Worm (Caenorhabditis elegans): ENCODE measurements around the gene best-5.

best-5 gene

ce11 chrIII:9664484-9665221 lies 25.4 kb downstream of the best-5 start:
- TF ChIP-seq nfya-1 (tag; optimal IDR thresholded peaks at IDR 0.05; ENCODE audit: insufficient read depth) = peak; percentile 43
- no peak for TF ChIP-seq jun-1 (tag; optimal IDR thresholded peaks at IDR 0.05)
- TF ChIP-seq fkh-10 (GFP tag; optimal IDR thresholded peaks at IDR 0.05) = peak; percentile 88
- no peak for TF ChIP-seq fkh-2 (tag; optimal IDR thresholded peaks at IDR 0.05)
- no peak for TF ChIP-seq R02D3.7 (tag; optimal IDR thresholded peaks at IDR 0.05)
- TF ChIP-seq lin-39 (tag; optimal IDR thresholded peaks at IDR 0.05) = peak; percentile 49

DNA sequence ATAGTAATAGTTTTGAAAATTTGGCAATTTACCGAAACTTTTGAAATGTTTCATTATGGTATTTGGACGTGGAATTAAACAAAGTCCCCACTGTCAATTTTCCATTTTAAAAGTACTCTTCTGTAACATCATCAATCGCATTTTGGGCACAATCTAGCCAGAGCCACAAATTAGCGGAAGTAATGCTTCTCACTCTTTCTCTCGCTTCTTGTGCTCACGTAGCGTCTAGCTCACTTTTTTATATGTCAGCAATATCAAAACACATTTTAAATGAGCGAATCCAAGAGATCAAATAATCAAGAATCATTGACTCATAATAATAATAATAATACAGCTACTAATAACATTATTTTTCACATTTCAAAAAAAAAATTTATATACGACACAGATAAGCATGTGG lies 26.1 kb downstream of the best-5 start:
- TF ChIP-seq hmg-11 (tag; optimal IDR thresholded peaks at IDR 0.05) (no peak), nhr-76 (tag; optimal IDR thresholded peaks at IDR 0.05) (no peak), lin-39 (tag; optimal IDR thresholded peaks at IDR 0.05) (no peak), egl-5 (tag; optimal IDR thresholded peaks at IDR 0.05) (no peak), jun-1 (tag; optimal IDR thresholded peaks at IDR 0.05) (no peak)

DNA sequence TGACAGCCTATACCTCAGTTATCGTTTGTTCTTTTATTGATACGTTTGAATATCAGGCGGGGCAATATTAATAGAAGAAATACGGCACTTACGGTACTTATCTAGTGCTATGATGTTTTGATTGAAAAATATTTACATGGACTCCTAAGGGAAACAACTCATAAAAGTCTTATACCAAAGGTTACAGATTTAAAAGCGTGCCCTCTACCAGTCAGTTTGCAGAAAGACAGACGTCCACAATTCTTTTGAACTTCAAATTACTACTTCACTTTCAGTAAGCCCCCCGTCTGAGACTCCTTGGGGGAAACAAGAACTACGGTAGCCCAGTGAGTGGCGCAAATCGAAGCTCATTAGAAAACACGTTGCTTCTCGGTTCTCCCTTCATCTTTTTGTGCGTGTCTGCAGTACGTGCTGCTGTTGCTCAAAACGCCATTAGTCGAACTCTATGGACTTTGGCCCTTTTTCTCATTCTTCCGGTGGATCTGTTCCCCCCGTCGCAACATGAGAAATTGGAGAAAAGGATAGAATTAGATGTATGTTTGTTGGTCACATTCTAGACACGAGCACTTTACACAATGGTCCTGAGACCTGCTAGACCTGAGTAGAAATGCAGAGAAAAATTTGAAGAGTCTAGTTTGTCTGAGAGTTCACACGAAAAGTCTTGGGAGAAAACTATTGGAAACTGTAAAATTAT lies 27.6 kb downstream of the best-5 start:
- TF ChIP-seq ceh-82 (tag; optimal IDR thresholded peaks at IDR 0.05) (no peak), elt-1 (tag; optimal IDR thresholded peaks at IDR 0.05) (no peak), daf-12 (tag; optimal IDR thresholded peaks at IDR 0.05) (no peak), lin-15B (tag; optimal IDR thresholded peaks at IDR 0.05) (peak; percentile 5), fkh-10 (GFP tag; optimal IDR thresholded peaks at IDR 0.05) (no peak), mml-1 (tag; optimal IDR thresholded peaks at IDR 0.05) (no peak), snpc-4 (tag; optimal IDR thresholded peaks at IDR 0.05) (no peak), lin-39 (tag; optimal IDR thresholded peaks at IDR 0.05) (peak; percentile 58), nfya-1 (tag; optimal IDR thresholded peaks at IDR 0.05; ENCODE audit: insufficient read depth) (peak; percentile 47), nhr-76 (tag; optimal IDR thresholded peaks at IDR 0.05) (no peak)

DNA sequence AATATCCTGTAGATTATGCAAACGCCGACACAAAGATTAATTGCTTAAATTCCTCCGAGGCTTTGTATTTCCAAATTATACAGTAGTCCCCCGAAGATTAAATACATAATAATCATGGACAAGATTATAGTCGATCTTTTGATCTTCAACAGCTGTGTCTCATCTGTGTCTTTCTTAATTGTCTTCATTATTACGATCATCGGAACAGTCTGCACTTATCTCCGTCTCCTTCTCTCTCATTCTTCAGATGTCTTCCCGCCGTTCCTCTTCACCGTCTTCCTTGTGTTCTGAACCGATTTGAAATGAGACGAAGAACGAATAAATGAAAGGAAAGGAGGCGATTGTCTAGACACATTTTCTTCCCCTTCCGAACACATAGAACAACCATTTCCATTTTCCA lies 28.9 kb downstream of the best-5 start:
- TF ChIP-seq ama-1 (optimal IDR thresholded peaks at IDR 0.05) = no peak
- TF ChIP-seq ceh-9 (tag; optimal IDR thresholded peaks at IDR 0.05) = no peak
- no peak for TF ChIP-seq eor-1 (tag; optimal IDR thresholded peaks at IDR 0.05)
- TF ChIP-seq hmg-11 (tag; optimal IDR thresholded peaks at IDR 0.05) = peak; percentile 34
- TF ChIP-seq nhr-25 (tag; optimal IDR thresholded peaks at IDR 0.05) = peak; percentile 53
- TF ChIP-seq nhr-23 (tag; optimal IDR thresholded peaks at IDR 0.05) = peak; percentile 69
- TF ChIP-seq egl-5 (tag; optimal IDR thresholded peaks at IDR 0.05) = no peak
- peak; percentile 61 for TF ChIP-seq nhr-43 (tag; optimal IDR thresholded peaks at IDR 0.05; ENCODE audit: poor library complexity, severe bottlenecking)

DNA sequence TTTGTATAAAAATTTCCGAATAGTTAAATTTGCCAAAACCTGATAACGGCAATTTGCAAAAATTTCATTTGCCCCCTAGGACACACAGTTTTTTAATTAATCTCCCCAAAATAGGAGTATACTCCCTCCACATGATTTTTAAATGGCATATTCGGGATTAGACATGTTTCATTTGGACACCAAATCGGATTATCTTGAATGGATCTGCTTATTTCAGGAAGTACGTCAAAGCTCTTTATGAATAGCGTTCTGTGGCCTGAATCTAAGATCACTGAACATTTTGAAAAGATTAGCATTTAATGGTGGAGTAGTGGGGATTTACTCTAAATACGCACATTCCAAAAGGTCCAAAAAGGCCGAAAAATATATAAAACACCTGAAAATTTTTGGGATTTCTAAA lies 31.5 kb downstream of the best-5 start:
- TF ChIP-seq ceh-82 (tag; optimal IDR thresholded peaks at IDR 0.05) (no peak), fos-1 (tag; optimal IDR thresholded peaks at IDR 0.05) (no peak), egl-27 (tag; optimal IDR thresholded peaks at IDR 0.05) (no peak)

- TF ChIP-seq mml-1 (tag; optimal IDR thresholded peaks at IDR 0.05) (no peak), elt-1 (tag; optimal IDR thresholded peaks at IDR 0.05) (no peak), daf-12 (tag; optimal IDR thresholded peaks at IDR 0.05) (no peak), aly-2 (tag; optimal IDR thresholded peaks at IDR 0.05) (no peak), ceh-28 (tag; optimal IDR thresholded peaks at IDR 0.05) (no peak), ceh-16 (tag; optimal IDR thresholded peaks at IDR 0.05) (no peak), skn-1 (tag; optimal IDR thresholded peaks at IDR 0.05) (no peak), unc-39 (tag; optimal IDR thresholded peaks at IDR 0.05) (no peak), hmg-11 (tag; optimal IDR thresholded peaks at IDR 0.05) (no peak), fkh-10 (GFP tag; optimal IDR thresholded peaks at IDR 0.05) (no peak), mdl-1 (tag; optimal IDR thresholded peaks at IDR 0.05) (no peak), sea-2 (GFP tag; optimal IDR thresholded peaks at IDR 0.05) (no peak), nhr-28 (tag; optimal IDR thresholded peaks at IDR 0.05) (no peak), pha-4 (tag; optimal IDR thresholded peaks at IDR 0.05) (no peak), lin-15B (tag; optimal IDR thresholded peaks at IDR 0.05) (no peak), fos-1 (tag; optimal IDR thresholded peaks at IDR 0.05) (no peak), egl-27 (tag; optimal IDR thresholded peaks at IDR 0.05) (no peak), nhr-11 (tag; optimal IDR thresholded peaks at IDR 0.05) (no peak)
These were observed 34.3 kb downstream of the best-5 start, which contains the start of gene C15H7.4 for ce11 chrIII:9655802-9656201. Gene C15H7.4 (minus strand): TSS chrIII:9655902.
